Fruit fly (Drosophila melanogaster) whole organism, prepupa: ENCODE measurements around the gene EloB.

ENCODE experiments used
- CG10669 ChIP-seq: fragments of 200-800 bp; sonication (Bioruptor generic); optimal IDR thresholded peaks from 3 replicates; lab custom pipeline; 2018; ENCODE audit warnings: missing biosample characterization, mild to moderate bottlenecking, missing genetic modification characterization, moderate library complexity
- CG11294 ChIP-seq: fragments of 200-800 bp; sonication (Bioruptor generic); IDR thresholded peaks from 2 replicates; pipeline ENCODE4 v1.3.6; 2022; ENCODE audit warnings: missing biosample characterization, missing genetic modification characterization
- CG11762 ChIP-seq: fragments of 200-800 bp; sonication (Bioruptor generic); optimal IDR thresholded peaks from 3 replicates; lab custom pipeline; 2016; ENCODE audit warnings: missing biosample characterization, missing genetic modification characterization; ENCODE audit not compliant: insufficient read depth
- CG15336 ChIP-seq: fragments of 200-800 bp; sonication (Bioruptor generic); IDR thresholded peaks from 2 replicates; pipeline ENCODE4 v1.3.6; 2022; ENCODE audit warnings: missing biosample characterization, missing genetic modification characterization
- CG1621 ChIP-seq: fragments of 200-800 bp; sonication (Bioruptor generic); optimal IDR thresholded peaks from 3 replicates; lab custom pipeline; 2018; ENCODE audit warnings: missing biosample characterization, mild to moderate bottlenecking, missing genetic modification characterization
- CG16779 ChIP-seq: fragments of 200-800 bp; sonication (Bioruptor generic); optimal IDR thresholded peaks from 3 replicates; lab custom pipeline; 2017; ENCODE audit warnings: missing biosample characterization, mild to moderate bottlenecking, missing genetic modification characterization
- CG3032 ChIP-seq: fragments of 200-800 bp; optimal IDR thresholded peaks from 2 replicates; lab custom pipeline; 2019; ENCODE audit warnings: missing biosample characterization, mild to moderate bottlenecking, missing genetic modification characterization, moderate library complexity
- CG31627 ChIP-seq: fragments of 200-800 bp; sonication (Bioruptor generic); optimal IDR thresholded peaks from 3 replicates; lab custom pipeline; 2016; ENCODE audit warnings: missing biosample characterization, missing genetic modification characterization
- CG34406 ChIP-seq: fragments of 200-800 bp; sonication (Bioruptor generic); optimal IDR thresholded peaks from 3 replicates; lab custom pipeline; 2016; ENCODE audit warnings: missing biosample characterization, missing genetic modification characterization
- CG4318 ChIP-seq: fragments of 200-800 bp; sonication (Bioruptor generic); optimal IDR thresholded peaks from 3 replicates; lab custom pipeline; 2017; ENCODE audit warnings: missing biosample characterization, mild to moderate bottlenecking, missing genetic modification characterization
- CG6163 ChIP-seq: fragments of 200-800 bp; sonication (Bioruptor generic); IDR thresholded peaks from 3 replicates; pipeline ENCODE4 v1.3.6; 2022; ENCODE audit warnings: missing biosample characterization, missing genetic modification characterization
- CG6792 ChIP-seq: fragments of 200-800 bp; sonication (Bioruptor generic); optimal IDR thresholded peaks from 3 replicates; lab custom pipeline; 2016; ENCODE audit warnings: missing biosample characterization, missing genetic modification characterization
- CG6808 ChIP-seq: fragments of 200-800 bp; sonication (Bioruptor generic); optimal IDR thresholded peaks from 3 replicates; lab custom pipeline; 2017; ENCODE audit warnings: missing biosample characterization, missing genetic modification characterization, mild to moderate bottlenecking, moderate library complexity, missing genetic modification reagents
- CG6854 ChIP-seq: fragments of 200-800 bp; sonication (Bioruptor generic); optimal IDR thresholded peaks from 2 replicates; lab custom pipeline; 2017; ENCODE audit warnings: missing biosample characterization, mild to moderate bottlenecking, missing genetic modification characterization
- CG7368 ChIP-seq: fragments of 200-800 bp; sonication (Bioruptor generic); optimal IDR thresholded peaks from 3 replicates; lab custom pipeline; 2016; ENCODE audit warnings: missing biosample characterization, missing genetic modification characterization
- CG8119 ChIP-seq: fragments of 200-800 bp; sonication (Bioruptor generic); IDR thresholded peaks from 3 replicates; pipeline ENCODE4 v1.3.6; 2022; ENCODE audit warnings: missing biosample characterization, missing genetic modification characterization
- CG8632 ChIP-seq: fragments of 200-800 bp; sonication (Bioruptor generic); optimal IDR thresholded peaks from 3 replicates; lab custom pipeline; 2016; ENCODE audit warnings: missing biosample characterization, missing genetic modification characterization
- CG9139 ChIP-seq: fragments of 200-800 bp; sonication (Bioruptor generic); optimal IDR thresholded peaks from 3 replicates; lab custom pipeline; 2017; ENCODE audit warnings: missing biosample characterization, mild to moderate bottlenecking, missing genetic modification characterization
- Eip78C ChIP-seq: fragments of 200-800 bp; sonication (Bioruptor generic); peaks from one replicate; lab custom pipeline; 2016; ENCODE audit warnings: missing biosample characterization, missing genetic modification characterization
- Eip93F ChIP-seq: fragments of 200-800 bp; sonication (Bioruptor generic); optimal IDR thresholded peaks from 2 replicates; lab custom pipeline; 2016; ENCODE audit warnings: missing biosample characterization, mild to moderate bottlenecking, missing genetic modification characterization
- Ets21C ChIP-seq: fragments of 200-800 bp; sonication (Bioruptor generic); optimal IDR thresholded peaks from 3 replicates; lab custom pipeline; 2016; ENCODE audit warnings: missing biosample characterization, missing genetic modification characterization
- Ets96B ChIP-seq: fragments of 200-800 bp; optimal IDR thresholded peaks from 2 replicates; lab custom pipeline; 2019; ENCODE audit warnings: missing biosample characterization, mild to moderate bottlenecking, missing genetic modification characterization, moderate library complexity
- Hr38 ChIP-seq: sonication (Bioruptor generic); optimal IDR thresholded peaks from 2 replicates; lab custom pipeline; 2016; ENCODE audit warnings: missing biosample characterization, missing genetic modification characterization
- Hr39 ChIP-seq: fragments of 200-800 bp; sonication (Bioruptor generic); optimal IDR thresholded peaks from 2 replicates; lab custom pipeline; 2016; ENCODE audit warnings: missing biosample characterization, missing genetic modification characterization
- Hr4 ChIP-seq: fragments of 200-800 bp; sonication (Bioruptor generic); optimal IDR thresholded peaks from 3 replicates; lab custom pipeline; 2016; ENCODE audit warnings: missing biosample characterization, missing genetic modification characterization
- Met ChIP-seq: fragments of 200-800 bp; sonication (Bioruptor generic); optimal IDR thresholded peaks from 3 replicates; lab custom pipeline; 2016; ENCODE audit warnings: missing biosample characterization, missing genetic modification characterization
- Sox102F ChIP-seq: fragments of 200-800 bp; sonication (Bioruptor generic); optimal IDR thresholded peaks from 2 replicates; lab custom pipeline; 2016; ENCODE audit warnings: missing biosample characterization, mild to moderate bottlenecking, missing genetic modification characterization
- Sox14 ChIP-seq: fragments of 200-800 bp; sonication (Bioruptor generic); optimal IDR thresholded peaks from 3 replicates; lab custom pipeline; 2016; ENCODE audit warnings: missing biosample characterization, missing genetic modification characterization
- Sox15 ChIP-seq: fragments of 200-800 bp; sonication (Bioruptor generic); optimal IDR thresholded peaks from 3 replicates; lab custom pipeline; 2016; ENCODE audit warnings: missing biosample characterization, missing genetic modification characterization
- achi ChIP-seq: fragments of 200-800 bp; sonication (Bioruptor generic); optimal IDR thresholded peaks from 3 replicates; lab custom pipeline; 2016; ENCODE audit warnings: missing biosample characterization, missing genetic modification characterization
- acj6 ChIP-seq: fragments of 200-800 bp; sonication (Bioruptor generic); optimal IDR thresholded peaks from 3 replicates; lab custom pipeline; 2016; ENCODE audit warnings: missing biosample characterization, missing genetic modification characterization
- cyc ChIP-seq: fragments of 200-800 bp; sonication (Bioruptor generic); optimal IDR thresholded peaks from 3 replicates; lab custom pipeline; 2016; ENCODE audit warnings: missing biosample characterization, missing genetic modification characterization
- dsx ChIP-seq: fragments of 200-800 bp; optimal IDR thresholded peaks from 3 replicates; lab custom pipeline; 2019; ENCODE audit warnings: missing biosample characterization, mild to moderate bottlenecking, missing genetic modification characterization, moderate library complexity; ENCODE audit not compliant: poor library complexity, severe bottlenecking
- eg ChIP-seq: fragments of 200-800 bp; sonication (Bioruptor generic); IDR thresholded peaks from 3 replicates; pipeline ENCODE4 v1.3.6; 2022; ENCODE audit warnings: missing biosample characterization, missing genetic modification characterization
- esn ChIP-seq: fragments of 200-800 bp; sonication (Bioruptor generic); optimal IDR thresholded peaks from 2 replicates; lab custom pipeline; 2016; ENCODE audit warnings: missing biosample characterization, mild to moderate bottlenecking, missing genetic modification characterization, moderate library complexity
- fd59A ChIP-seq: fragments of 200-800 bp; sonication (Bioruptor generic); optimal IDR thresholded peaks from 2 replicates; lab custom pipeline; 2017; ENCODE audit warnings: missing biosample characterization, mild to moderate bottlenecking, missing genetic modification characterization, missing genetic modification reagents
- fd85E ChIP-seq: fragments of 200-800 bp; sonication (Bioruptor generic); optimal IDR thresholded peaks from 3 replicates; lab custom pipeline; 2016; ENCODE audit warnings: missing biosample characterization, missing genetic modification characterization
- pdm3 ChIP-seq: fragments of 200-800 bp; sonication (Bioruptor generic); optimal IDR thresholded peaks from 3 replicates; lab custom pipeline; 2016; ENCODE audit warnings: missing biosample characterization, missing genetic modification characterization
- spab ChIP-seq: fragments of 200-800 bp; sonication (Bioruptor generic); optimal IDR thresholded peaks from 2 replicates; lab custom pipeline; 2017; ENCODE audit warnings: missing biosample characterization, mild to moderate bottlenecking, missing genetic modification characterization, missing genetic modification reagents
- ss ChIP-seq, 2 experiments: fragments of 200-800 bp; sonication (Bioruptor generic); optimal IDR thresholded peaks; 2 replicates in 1 of 2; 3 replicates in 1 of 2; lab custom pipeline; 2017 to 2018; ENCODE audit warnings: mild to moderate bottlenecking in 2 of 2, missing biosample characterization in 2 of 2, missing genetic modification characterization in 2 of 2, moderate library complexity in 1 of 2
- topi ChIP-seq: fragments of 200-800 bp; sonication (Bioruptor generic); optimal IDR thresholded peaks from 3 replicates; lab custom pipeline; 2016; ENCODE audit warnings: missing biosample characterization, missing genetic modification characterization
- vri ChIP-seq: fragments of 200-800 bp; sonication (Bioruptor generic); optimal IDR thresholded peaks from 3 replicates; lab custom pipeline; 2016; ENCODE audit warnings: missing biosample characterization, mild to moderate bottlenecking, missing genetic modification characterization

EloB gene

DNA sequence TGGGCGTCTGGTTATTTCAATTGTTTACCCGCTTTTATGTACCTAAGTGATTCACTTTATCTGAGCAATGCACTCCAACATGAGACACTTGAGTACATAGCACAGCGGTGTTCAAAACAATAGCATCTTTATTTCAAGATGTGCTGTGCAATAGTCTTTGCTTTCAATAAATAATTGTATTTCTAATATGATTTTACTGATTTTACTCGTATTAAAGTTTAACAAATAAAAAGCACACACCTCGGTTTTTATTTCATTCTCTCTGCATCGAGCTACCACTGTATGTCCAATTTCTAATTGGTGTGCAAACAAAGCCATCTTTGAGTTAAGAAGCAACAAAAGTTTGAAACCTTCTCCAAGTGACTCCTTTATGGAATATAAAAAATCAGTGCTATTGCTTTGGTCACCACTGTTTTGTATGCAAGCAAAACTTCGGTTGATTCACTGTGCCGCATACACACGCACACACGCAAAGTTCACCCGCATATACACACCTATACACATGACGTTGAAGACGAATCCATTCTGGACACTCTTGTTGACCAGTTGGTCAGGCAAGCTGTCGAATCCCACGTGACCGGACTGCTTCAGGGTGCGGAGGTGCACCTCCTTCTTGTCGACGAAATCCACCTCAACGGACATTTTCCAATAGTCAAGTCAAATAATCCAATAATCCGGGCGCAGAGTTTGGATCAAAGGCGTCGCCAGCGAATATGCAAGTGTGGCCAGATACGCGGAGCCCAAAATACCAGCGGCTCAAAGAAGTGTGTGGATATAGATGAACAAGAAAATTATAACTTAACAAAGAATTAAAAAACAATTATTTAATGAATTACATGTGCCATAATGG lies 8.2 kb upstream of the EloB start, which contains the start of gene Septin2 (continued):
- peak; percentile 94 for TF ChIP-seq CG31627 (GFP tag; lab: Kevin White, UChicago)
- TF ChIP-seq CG11294 (GFP tag; lab: Robert Waterston, UW): peak; percentile 80
- peak; percentile 93 for TF ChIP-seq pdm3 (GFP tag; lab: Kevin White, UChicago)
- peak; percentile 84 for TF ChIP-seq vri
- TF ChIP-seq CG34406 (GFP tag; lab: Kevin White, UChicago): peak; percentile 92
- peak; percentile 99 for TF ChIP-seq Eip78C (GFP tag; lab: Kevin White, UChicago)
- peak; percentile 93 for TF ChIP-seq CG6808 (GFP tag; lab: Kevin White, UChicago)
- peak; percentile 87 for TF ChIP-seq Ets21C (GFP tag; lab: Kevin White, UChicago)
- no peak for TF ChIP-seq CG4318 (GFP tag; lab: Kevin White, UChicago)
- TF ChIP-seq Hr39 (GFP tag; lab: Kevin White, UChicago): peak; percentile 93
- peak; percentile 96 for TF ChIP-seq esn (GFP tag; lab: Kevin White, UChicago)
- peak; percentile 85 for TF ChIP-seq CG3032
- peak; percentile 94 for TF ChIP-seq CG8119 (GFP tag; lab: Robert Waterston, UW)
- peak; percentile 77 for TF ChIP-seq CG1621
- TF ChIP-seq Sox15 (GFP tag; lab: Kevin White, UChicago): peak; percentile 88
- peak; percentile 85 for TF ChIP-seq dsx
- peak; percentile 90 for TF ChIP-seq spab
- TF ChIP-seq CG16779 (tag; lab: Kevin White, UChicago): peak; percentile 81
- TF ChIP-seq eg (GFP tag; lab: Robert Waterston, UW): peak; percentile 82
- TF ChIP-seq fd85E (GFP tag; lab: Kevin White, UChicago): peak; percentile 80
- TF ChIP-seq Sox102F (GFP tag; lab: Kevin White, UChicago): peak; percentile 94
- peak; percentile 80 for TF ChIP-seq CG9139 (GFP tag; lab: Kevin White, UChicago)
- peak; percentile 94 for TF ChIP-seq CG8632 (GFP tag; lab: Kevin White, UChicago)
- peak; percentile 95 for TF ChIP-seq CG10669

dm6 chr3R:20586409-20586808 lies 6.8 kb upstream of the EloB start:
- TF ChIP-seq CG6163 (peak; percentile 15; the same call in 1 of the 3 replicates), ss (GFP tag; optimal IDR thresholded peaks at IDR 0.05; lab: Kevin White, UChicago) (no peak)

dm6 chr3R:20585566-20585965 lies 5.9 kb upstream of the EloB start, which contains the start of gene CG16953:
CG16953 (minus strand) TSS chr3R:20585833.
- TF ChIP-seq Eip78C (GFP tag; lab: Kevin White, UChicago) (peak; percentile 30), Sox14 (GFP tag; lab: Kevin White, UChicago) (peak; percentile 64), spab (no peak), acj6 (no peak), Eip93F (GFP tag; lab: Kevin White, UChicago) (no peak), CG10669 (no peak), CG16779 (tag; lab: Kevin White, UChicago) (no peak), CG6854 (GFP tag; lab: Kevin White, UChicago) (peak; percentile 14), topi (GFP tag; lab: Kevin White, UChicago) (no peak), CG4318 (GFP tag; lab: Kevin White, UChicago) (no peak)
- TF ChIP-seq, all 60 proteins: peak for 3

DNA sequence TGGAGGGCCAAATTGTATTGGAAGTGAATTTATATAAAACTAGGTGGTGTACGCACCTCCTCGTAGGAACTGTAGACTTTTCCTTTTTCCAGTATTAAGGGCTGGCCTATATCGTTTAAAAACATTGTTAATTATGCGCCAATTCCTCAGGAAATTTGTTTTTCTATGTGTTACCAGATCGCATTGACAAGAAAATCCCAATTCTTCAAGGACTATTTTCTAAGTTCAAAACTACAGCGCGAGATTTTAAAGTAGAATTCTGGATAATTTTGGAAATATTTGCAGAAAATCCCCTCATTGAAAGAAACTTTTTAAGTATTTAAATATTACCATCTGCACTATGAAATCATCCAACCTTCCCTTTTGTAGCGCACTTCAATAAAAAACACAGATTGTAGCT lies 1.7 kb upstream of the EloB start, which contains the start of gene CG34008:
Gene CG34008, minus strand, starts transcription at position 147 of the 400 bp plus-strand sequence.
- TF ChIP-seq Hr4 (GFP tag; lab: Kevin White, UChicago) (no peak), CG15336 (no peak), CG1621 (no peak), achi (GFP tag; lab: Kevin White, UChicago) (no peak), fd59A (GFP tag; lab: Kevin White, UChicago) (no peak), CG6808 (GFP tag; lab: Kevin White, UChicago) (no peak), Ets96B (no peak), CG6792 (no peak), spab (no peak), CG4318 (GFP tag; lab: Kevin White, UChicago) (no peak), CG7368 (no peak), CG6854 (GFP tag; lab: Kevin White, UChicago) (no peak), CG11762 (no peak), Sox102F (GFP tag; lab: Kevin White, UChicago) (no peak), CG34406 (GFP tag; lab: Kevin White, UChicago) (no peak), Met (GFP tag; lab: Kevin White, UChicago) (no peak), Hr38 (GFP tag; lab: Kevin White, UChicago) (no peak), CG8632 (GFP tag; lab: Kevin White, UChicago) (no peak), cyc (GFP tag; lab: Kevin White, UChicago) (no peak)
